Fruit fly (Drosophila melanogaster) whole organism, embryonic: Measurements from ENCODE around the gene obe.
A peak's percentile ranks its signal among the peaks of the same experiment; 100 is the strongest.

Experiments
- Atf6 ChIP-seq: fragments of 200-800 bp; sonication (Bioruptor generic); IDR thresholded peaks from 2 replicates; pipeline ENCODE4 v1.3.6; 2022; ENCODE audit warnings: missing biosample characterization, missing genetic modification characterization
- Bgb ChIP-seq: fragments of 200-800 bp; sonication (Bioruptor generic); IDR thresholded peaks from 2 replicates; pipeline ENCODE4 v1.3.6; 2022; ENCODE audit warnings: missing biosample characterization, missing genetic modification characterization; ENCODE audit not compliant: partially characterized antibody
- CG10274 ChIP-seq: fragments of 200-800 bp; sonication (Bioruptor generic); optimal IDR thresholded peaks from 3 replicates; lab custom pipeline; 2017; ENCODE audit warnings: missing biosample characterization, mild to moderate bottlenecking, missing genetic modification characterization
- CG11085 ChIP-seq: fragments of 200-800 bp; sonication (Bioruptor generic); IDR thresholded peaks from 2 replicates; pipeline ENCODE4 v1.3.6; 2022; ENCODE audit warnings: missing biosample characterization, missing genetic modification characterization
- CG11456 ChIP-seq: fragments of 200-800 bp; sonication (Bioruptor generic); IDR thresholded peaks from 3 replicates; pipeline ENCODE4 v1.3.6; 2022; ENCODE audit warnings: missing biosample characterization, missing genetic modification characterization
- CG11560 ChIP-seq: fragments of 200-800 bp; sonication (Bioruptor generic); IDR thresholded peaks from 3 replicates; pipeline ENCODE4 v1.3.6; 2022; ENCODE audit warnings: missing biosample characterization, missing genetic modification characterization
- CG11695 ChIP-seq: fragments of 200-800 bp; sonication (Bioruptor generic); IDR thresholded peaks from 3 replicates; pipeline ENCODE4 v1.3.6; 2022; ENCODE audit warnings: missing biosample characterization, missing genetic modification characterization
- CG16863 ChIP-seq: fragments of 200-800 bp; sonication (Bioruptor generic); optimal IDR thresholded peaks from 3 replicates; lab custom pipeline; 2016; ENCODE audit warnings: missing biosample characterization, missing genetic modification characterization
- CG17829 ChIP-seq: fragments of 200-800 bp; optimal IDR thresholded peaks from 2 replicates; lab custom pipeline; 2019; ENCODE audit warnings: missing biosample characterization, mild to moderate bottlenecking, missing genetic modification characterization, moderate library complexity
- CG2199 ChIP-seq: fragments of 200-800 bp; sonication (Bioruptor generic); IDR thresholded peaks from 3 replicates; pipeline ENCODE4 v1.3.6; 2022; ENCODE audit warnings: missing biosample characterization, missing genetic modification characterization
- CG30403 ChIP-seq: fragments of 200-800 bp; sonication (Bioruptor generic); optimal IDR thresholded peaks from 3 replicates; lab custom pipeline; 2016; ENCODE audit warnings: missing biosample characterization, missing genetic modification characterization
- CG32532 ChIP-seq: fragments of 200-800 bp; sonication (Bioruptor generic); IDR thresholded peaks from 2 replicates; pipeline ENCODE4 v1.3.6; 2022; ENCODE audit warnings: missing biosample characterization, missing genetic modification characterization
- CG34224 ChIP-seq: fragments of 200-800 bp; sonication (Bioruptor generic); IDR thresholded peaks from 3 replicates; pipeline ENCODE4 v1.3.6; 2022; ENCODE audit warnings: missing biosample characterization, missing genetic modification characterization; ENCODE audit not compliant: partially characterized antibody
- CG43689 ChIP-seq: fragments of 200-800 bp; sonication (Bioruptor generic); IDR thresholded peaks from 2 replicates; pipeline ENCODE4 v1.3.6; 2022; ENCODE audit warnings: missing biosample characterization, missing genetic modification characterization
- CG6254 ChIP-seq: fragments of 200-800 bp; sonication (Bioruptor generic); optimal IDR thresholded peaks from 3 replicates; lab custom pipeline; 2017; ENCODE audit warnings: mild to moderate bottlenecking, missing biosample characterization, missing genetic modification reagents, missing genetic modification characterization
- CG6272 ChIP-seq: fragments of 200-800 bp; sonication (Bioruptor generic); IDR thresholded peaks from 2 replicates; pipeline ENCODE4 v1.3.6; 2022; ENCODE audit warnings: missing biosample characterization, missing genetic modification characterization
- CG6654 ChIP-seq: fragments of 200-800 bp; sonication (Bioruptor generic); optimal IDR thresholded peaks from 2 replicates; lab custom pipeline; 2017; ENCODE audit warnings: missing biosample characterization, mild to moderate bottlenecking, missing genetic modification characterization
- CG6765 ChIP-seq: fragments of 200-800 bp; sonication (Bioruptor generic); optimal IDR thresholded peaks from 3 replicates; lab custom pipeline; 2017; ENCODE audit warnings: missing biosample characterization, mild to moderate bottlenecking, missing genetic modification characterization
- CG7271 ChIP-seq: fragments of 200-800 bp; sonication (Bioruptor generic); optimal IDR thresholded peaks from 2 replicates; lab custom pipeline; 2018; ENCODE audit warnings: missing biosample characterization, mild to moderate bottlenecking, missing genetic modification characterization, moderate library complexity
- CG8089 ChIP-seq: fragments of 200-800 bp; sonication (Bioruptor generic); optimal IDR thresholded peaks from 3 replicates; lab custom pipeline; 2016; ENCODE audit warnings: missing biosample characterization, missing genetic modification characterization
- CG9609 ChIP-seq: fragments of 200-800 bp; sonication (Bioruptor generic); optimal IDR thresholded peaks from 3 replicates; lab custom pipeline; 2016; ENCODE audit warnings: missing biosample characterization, missing genetic modification characterization
- Dip2 ChIP-seq: fragments of 200-800 bp; sonication (Bioruptor generic); IDR thresholded peaks from 2 replicates; pipeline ENCODE4 v1.3.6; 2022; ENCODE audit warnings: missing biosample characterization, missing genetic modification characterization
- Gsc ChIP-seq: fragments of 200-800 bp; sonication (Bioruptor generic); IDR thresholded peaks from 2 replicates; pipeline ENCODE4 v1.3.6; 2022; ENCODE audit warnings: missing biosample characterization, missing genetic modification characterization
- Gug ChIP-seq: fragments of 200-800 bp; sonication (Bioruptor generic); IDR thresholded peaks from 4 replicates; pipeline ENCODE4 v1.3.6; 2022; ENCODE audit warnings: missing biosample characterization, missing genetic modification characterization
- H15 ChIP-seq: fragments of 200-800 bp; sonication (Bioruptor generic); IDR thresholded peaks from 3 replicates; pipeline ENCODE4 v1.3.6; 2022; ENCODE audit warnings: missing biosample characterization, missing genetic modification characterization
- H2.0 ChIP-seq: fragments of 200-800 bp; sonication (Bioruptor generic); IDR thresholded peaks from 2 replicates; pipeline ENCODE4 v1.3.6; 2022; ENCODE audit warnings: missing biosample characterization, missing genetic modification characterization
- HLHmδ ChIP-seq: fragments of 200-800 bp; sonication (Bioruptor generic); optimal IDR thresholded peaks from 2 replicates; lab custom pipeline; 2018; ENCODE audit warnings: missing biosample characterization, mild to moderate bottlenecking, missing genetic modification characterization, moderate library complexity
- Hsf ChIP-seq: fragments of 200-800 bp; sonication (Bioruptor generic); optimal IDR thresholded peaks from 3 replicates; lab custom pipeline; 2016; ENCODE audit warnings: missing biosample characterization, missing genetic modification characterization
- Jarid2 ChIP-seq: fragments of 200-800 bp; sonication (Bioruptor generic); optimal IDR thresholded peaks from 3 replicates; lab custom pipeline; 2017; ENCODE audit warnings: mild to moderate bottlenecking, missing biosample characterization, missing genetic modification reagents, missing genetic modification characterization
- Myb ChIP-seq: fragments of 200-800 bp; sonication (Bioruptor generic); optimal IDR thresholded peaks from 2 replicates; lab custom pipeline; 2016; ENCODE audit warnings: missing biosample characterization, missing genetic modification characterization
- NK7.1 ChIP-seq: fragments of 200-800 bp; sonication (Bioruptor generic); optimal IDR thresholded peaks from 3 replicates; lab custom pipeline; 2016; ENCODE audit warnings: missing biosample characterization, missing genetic modification characterization
- Nf-YC ChIP-seq: fragments of 200-800 bp; optimal IDR thresholded peaks from 3 replicates; lab custom pipeline; 2019; ENCODE audit warnings: missing biosample characterization, mild to moderate bottlenecking, missing genetic modification characterization, moderate library complexity
- Scr ChIP-seq: fragments of 200-800 bp; sonication (Bioruptor generic); IDR thresholded peaks from 2 replicates; pipeline ENCODE4 v1.3.6; 2022; ENCODE audit warnings: missing biosample characterization, missing genetic modification characterization; ENCODE audit not compliant: partially characterized antibody
- abd-A ChIP-seq: fragments of 200-800 bp; sonication (Bioruptor generic); optimal IDR thresholded peaks from 3 replicates; lab custom pipeline; 2019; ENCODE audit warnings: missing biosample characterization, mild to moderate bottlenecking, missing genetic modification characterization, moderate library complexity
- chif ChIP-seq, 2 experiments: fragments of 200-800 bp; sonication (Bioruptor generic); optimal IDR thresholded peaks; 3 replicates each; lab custom pipeline; 2016; ENCODE audit warnings: missing biosample characterization in 2 of 2, missing genetic modification characterization in 2 of 2
- jigr1 ChIP-seq: fragments of 200-800 bp; sonication (Bioruptor generic); IDR thresholded peaks from 3 replicates; pipeline ENCODE4 v1.3.6; 2022; ENCODE audit warnings: missing biosample characterization, missing genetic modification characterization
- jing ChIP-seq: fragments of 200-800 bp; sonication (Bioruptor generic); optimal IDR thresholded peaks from 2 replicates; lab custom pipeline; 2018; ENCODE audit warnings: missing biosample characterization, mild to moderate bottlenecking, missing genetic modification characterization
- ken ChIP-seq: fragments of 200-800 bp; sonication (Bioruptor generic); IDR thresholded peaks from 3 replicates; pipeline ENCODE4 v1.3.6; 2022; ENCODE audit warnings: missing biosample characterization, missing genetic modification characterization
- lbe ChIP-seq: fragments of 200-800 bp; sonication (Bioruptor generic); optimal IDR thresholded peaks from 2 replicates; lab custom pipeline; 2016; ENCODE audit warnings: missing biosample characterization, mild to moderate bottlenecking, missing genetic modification characterization
- otp ChIP-seq: fragments of 200-800 bp; sonication (Bioruptor generic); IDR thresholded peaks from 3 replicates; pipeline ENCODE4, ENCODE4 v1.3.6; 2022; ENCODE audit warnings: missing biosample characterization, missing genetic modification characterization
- pb ChIP-seq: fragments of 200-800 bp; sonication (Bioruptor generic); optimal IDR thresholded peaks from 3 replicates; lab custom pipeline; 2016; ENCODE audit warnings: missing biosample characterization, missing genetic modification characterization
- prd ChIP-seq, 3 experiments: fragments of >200 bp in 2 of 3; fragments of 200-800 bp in 1 of 3; sonication (Bioruptor generic) in 1 of 3; optimal IDR thresholded peaks in 2 of 3; IDR thresholded peaks in 1 of 3; 2 replicates in 2 of 3; 3 replicates in 1 of 3; pipeline versions ENCODE4 v1.3.6 to Lab custom; 2017 to 2022; ENCODE audit warnings: missing biosample characterization in 1 of 3, missing genetic modification characterization in 1 of 3
- salm ChIP-seq: fragments of 200-800 bp; sonication (Bioruptor generic); optimal IDR thresholded peaks from 2 replicates; lab custom pipeline; 2018; ENCODE audit warnings: missing biosample characterization, mild to moderate bottlenecking, missing genetic modification characterization
- sc ChIP-seq, 3 experiments: fragments of >200 bp in 2 of 3; fragments of 200-800 bp in 1 of 3; sonication (Bioruptor generic) in 1 of 3; optimal IDR thresholded peaks; 2 replicates in 2 of 3; 3 replicates in 1 of 3; lab custom pipeline; 2017; ENCODE audit warnings: mild to moderate bottlenecking in 1 of 3, missing biosample characterization in 1 of 3, missing genetic modification characterization in 1 of 3, missing genetic modification reagents in 1 of 3
- schlank ChIP-seq: fragments of 200-800 bp; sonication (Bioruptor generic); optimal IDR thresholded peaks from 2 replicates; lab custom pipeline; 2018; ENCODE audit warnings: missing biosample characterization, mild to moderate bottlenecking, missing genetic modification characterization
- sens ChIP-seq: fragments of 200-800 bp; sonication (Bioruptor generic); peaks from one replicate; lab custom pipeline; 2016; ENCODE audit warnings: missing biosample characterization, missing genetic modification characterization
- shn ChIP-seq: fragments of 200-800 bp; sonication (Bioruptor generic); optimal IDR thresholded peaks from 3 replicates; lab custom pipeline; 2016; ENCODE audit warnings: missing biosample characterization, missing genetic modification characterization
- stc ChIP-seq: fragments of 200-800 bp; sonication (Bioruptor generic); IDR thresholded peaks from 2 replicates; pipeline ENCODE4 v1.3.6; 2022; ENCODE audit warnings: missing biosample characterization, missing genetic modification characterization
- tll ChIP-seq, 2 experiments: fragments of 200-800 bp in 1 of 2; fragments of >200 bp in 1 of 2; sonication (Bioruptor generic) in 1 of 2; optimal IDR thresholded peaks; 2 replicates each; lab custom pipeline; 2017 to 2019; ENCODE audit warnings: missing biosample characterization in 2 of 2, missing genetic modification characterization in 2 of 2, mild to moderate bottlenecking in 1 of 2, moderate library complexity in 1 of 2
- wek ChIP-seq: fragments of 200-800 bp; sonication (Bioruptor generic); optimal IDR thresholded peaks from 3 replicates; lab custom pipeline; 2018; ENCODE audit warnings: missing biosample characterization, mild to moderate bottlenecking, missing genetic modification characterization, moderate library complexity

obe gene

dm6 chr3R:15472753-15473212 is 13.1 kb upstream of the obe start (continued):
- TF ChIP-seq CG11695 (GFP tag; lab: Robert Waterston, UW), result 0 out of 3 replicates have a peak, but pooled peaks have one; percentile 27
- peak; percentile 86 for TF ChIP-seq sens (GFP tag; lab: Kevin White, UChicago)
- TF ChIP-seq schlank, result no peak
- TF ChIP-seq CG43689, result no peak
- TF ChIP-seq chif (GFP tag; optimal IDR thresholded peaks at IDR 0.05; lab: Kevin White, UChicago), result peak; percentile 7 to 18
- no peak for TF ChIP-seq CG8089 (GFP tag; lab: Kevin White, UChicago)
- no peak for TF ChIP-seq prd (optimal IDR thresholded peaks at IDR 0.05; lab: Kevin White, UChicago)
- peak; percentile 47; the same call in 2 of the 3 replicates for TF ChIP-seq prd (GFP tag; IDR thresholded peaks at IDR 0.05; lab: Robert Waterston, UW)
- no peak for TF ChIP-seq H15
- peak; percentile 19; the same call in 1 of the 4 replicates for TF ChIP-seq Gug
- TF ChIP-seq Atf6 (GFP tag; lab: Robert Waterston, UW), result peak; percentile 74
- TF ChIP-seq CG17829, result peak; percentile 10
- no peak for TF ChIP-seq stc (GFP tag; lab: Robert Waterston, UW)
- TF ChIP-seq H2.0 (GFP tag; lab: Robert Waterston, UW), result no peak
- no peak for TF ChIP-seq pb (GFP tag; lab: Kevin White, UChicago)
- TF ChIP-seq CG9609 (GFP tag; lab: Kevin White, UChicago), result peak; percentile 53
- no peak for TF ChIP-seq Dip2 (GFP tag; lab: Robert Waterston, UW)
- TF ChIP-seq CG7271 (tag; lab: Kevin White, UChicago), result no peak
- TF ChIP-seq wek (GFP tag; lab: Kevin White, UChicago), result no peak
- TF ChIP-seq CG11085, result no peak
- TF ChIP-seq Gsc (GFP tag; lab: Robert Waterston, UW), result no peak
- peak; percentile 30 for TF ChIP-seq Myb
- TF ChIP-seq jigr1 (GFP tag; lab: Robert Waterston, UW), result no peak
- TF ChIP-seq lbe, result no peak
- TF ChIP-seq Jarid2 (GFP tag; lab: Kevin White, UChicago), result no peak
- TF ChIP-seq Bgb (GFP tag; lab: Robert Waterston, UW), result no peak
- TF ChIP-seq CG11560 (tag; lab: Robert Waterston, UW), result 0 out of 3 replicates have a peak, but pooled peaks have one; percentile 9
- TF ChIP-seq NK7.1 (GFP tag; lab: Kevin White, UChicago), result peak; percentile 8
- TF ChIP-seq CG32532 (GFP tag; lab: Robert Waterston, UW), result peak; percentile 69
- no peak for TF ChIP-seq CG6254
- no peak for TF ChIP-seq ken
- peak; percentile 50 for TF ChIP-seq Hsf
- no peak for TF ChIP-seq abd-A
- no peak for TF ChIP-seq sc (optimal IDR thresholded peaks at IDR 0.05; lab: Kevin White, UChicago)
- TF ChIP-seq sc (GFP tag; optimal IDR thresholded peaks at IDR 0.05; lab: Kevin White, UChicago), result no peak
- TF ChIP-seq Scr (GFP tag; lab: Robert Waterston, UW), result no peak
- no peak for TF ChIP-seq CG34224 (GFP tag; lab: Robert Waterston, UW)
- TF ChIP-seq CG6654 (GFP tag; lab: Kevin White, UChicago), result no peak
- no peak for TF ChIP-seq Nf-YC (tag; lab: Kevin White, UChicago)
- TF ChIP-seq CG16863 (GFP tag; lab: Kevin White, UChicago), result peak; percentile 12
- TF ChIP-seq otp (GFP tag; lab: Robert Waterston, UW), result no peak
- TF ChIP-seq HLHmδ (GFP tag; lab: Kevin White, UChicago), result no peak
- TF ChIP-seq CG6272, result no peak
- TF ChIP-seq salm, result no peak
- no peak for TF ChIP-seq CG11456 (GFP tag; lab: Robert Waterston, UW)
- no peak for TF ChIP-seq tll (GFP tag; optimal IDR thresholded peaks at IDR 0.05; lab: Kevin White, UChicago)
- no peak for TF ChIP-seq jing
- TF ChIP-seq shn (GFP tag; lab: Kevin White, UChicago), result peak; percentile 8
- TF ChIP-seq CG10274, result peak; percentile 19
- no peak for TF ChIP-seq CG6765
- no peak for TF ChIP-seq CG2199 (GFP tag; lab: Robert Waterston, UW)
- peak; percentile 51 for TF ChIP-seq CG30403 (GFP tag; lab: Kevin White, UChicago)
